Worm (Caenorhabditis elegans) whole organism, midembryonic: ENCODE data around the gene srg-16.

ENCODE experiments used
- flt-1 ChIP-seq: fragments of 200-800 bp; sonication (Bioruptor generic); IDR thresholded peaks from 2 replicates; pipeline ENCODE4 v1.3.6; 2022; ENCODE audit warnings: missing genetic modification characterization, missing compliant biosample characterization
- klf-2 ChIP-seq: fragments of 200-800 bp; sonication (Bioruptor generic); conservative IDR thresholded peaks from 2 replicates; pipeline ENCODE4 v1.3.6; 2022; ENCODE audit warnings: missing genetic modification reagents, missing genetic modification characterization, missing compliant biosample characterization
- med-1 ChIP-seq: sonication (generic microtip); optimal IDR thresholded peaks from 2 replicates; lab custom pipeline; 2017; ENCODE audit warnings: missing genetic modification characterization, mild to moderate bottlenecking, missing compliant biosample characterization, antibody characterized with exemption, missing genetic modification reagents; ENCODE audit not compliant: insufficient read depth
- tab-1 ChIP-seq: fragments of 200-800 bp; sonication (Bioruptor generic); IDR thresholded peaks from 2 replicates; pipeline ENCODE4 v1.3.6; 2022; ENCODE audit warnings: missing genetic modification characterization, missing compliant biosample characterization
- ztf-29 ChIP-seq: fragments of 200-800 bp; sonication (Bioruptor generic); IDR thresholded peaks from 2 replicates; pipeline ENCODE4 v1.3.6; 2022; ENCODE audit warnings: missing genetic modification reagents, missing genetic modification characterization, missing compliant biosample characterization

- TF ChIP-seq flt-1 = no peak
- no peak for TF ChIP-seq ztf-29 (GFP tag; lab: Robert Waterston, UW)
- TF ChIP-seq med-1 (GFP tag; lab: Kevin White, UChicago) = no peak
- no peak for TF ChIP-seq klf-2
- TF ChIP-seq tab-1 (GFP tag; lab: Robert Waterston, UW) = no peak
These were observed 44.9 kb downstream of the srg-16 start, which contains the start of gene srh-73 for ce11 chrII:12511866-12512265.
